Fruit fly (Drosophila melanogaster) whole organism, embryonic: ENCODE results near the gene CG11723.

Experiments used
- Atf3 ChIP-seq: fragments of 200-800 bp; sonication (Bioruptor generic); optimal IDR thresholded peaks from 3 replicates; lab custom pipeline; 2016; ENCODE audit warnings: missing biosample characterization, missing genetic modification characterization
- CG10979 ChIP-seq: fragments of 200-800 bp; sonication (Bioruptor generic); optimal IDR thresholded peaks from 2 replicates; lab custom pipeline; 2018; ENCODE audit warnings: missing biosample characterization, mild to moderate bottlenecking, missing genetic modification characterization, moderate library complexity
- CG11093 ChIP-seq: fragments of 200-800 bp; sonication (Bioruptor generic); IDR thresholded peaks from 3 replicates; pipeline ENCODE4 v1.3.6; 2022; ENCODE audit warnings: missing biosample characterization, missing genetic modification characterization
- CG12219 ChIP-seq: fragments of 200-800 bp; sonication (Bioruptor generic); optimal IDR thresholded peaks from 3 replicates; lab custom pipeline; 2018; ENCODE audit warnings: missing biosample characterization, mild to moderate bottlenecking, missing genetic modification characterization
- CG14710 ChIP-seq: fragments of 200-800 bp; sonication (Bioruptor generic); optimal IDR thresholded peaks from 3 replicates; lab custom pipeline; 2019; ENCODE audit warnings: missing biosample characterization, mild to moderate bottlenecking, missing genetic modification characterization, moderate library complexity
- CG15269 ChIP-seq: fragments of 200-800 bp; sonication (Bioruptor generic); optimal IDR thresholded peaks from 2 replicates; lab custom pipeline; 2018; ENCODE audit warnings: missing biosample characterization, mild to moderate bottlenecking, missing genetic modification characterization, moderate library complexity
- CG15696 ChIP-seq: fragments of 200-800 bp; sonication (Bioruptor generic); optimal IDR thresholded peaks from 2 replicates; lab custom pipeline; 2019; ENCODE audit warnings: missing biosample characterization, mild to moderate bottlenecking, missing genetic modification characterization, moderate library complexity
- CG17328 ChIP-seq: fragments of 200-800 bp; sonication (Bioruptor generic); IDR thresholded peaks from 2 replicates; pipeline ENCODE4 v1.3.6; 2022; ENCODE audit warnings: missing biosample characterization, missing genetic modification characterization
- CG17361 ChIP-seq: fragments of 200-800 bp; sonication (Bioruptor generic); IDR thresholded peaks from 3 replicates; pipeline ENCODE4 v1.3.6; 2022; ENCODE audit warnings: missing biosample characterization, missing genetic modification characterization
- CG17802 ChIP-seq: fragments of 200-800 bp; sonication (Bioruptor generic); optimal IDR thresholded peaks from 2 replicates; lab custom pipeline; 2018; ENCODE audit warnings: missing biosample characterization, mild to moderate bottlenecking, missing genetic modification characterization, moderate library complexity
- CG18011 ChIP-seq: fragments of 200-800 bp; sonication (Bioruptor generic); optimal IDR thresholded peaks from 2 replicates; lab custom pipeline; 2017; ENCODE audit warnings: missing biosample characterization, missing genetic modification characterization, mild to moderate bottlenecking, moderate library complexity, missing genotype
- CG18599 ChIP-seq: fragments of 200-800 bp; sonication (Bioruptor generic); optimal IDR thresholded peaks from 3 replicates; lab custom pipeline; 2017; ENCODE audit warnings: missing biosample characterization, missing genetic modification characterization, mild to moderate bottlenecking, moderate library complexity, missing genetic modification reagents
- CG2120 ChIP-seq: fragments of 200-800 bp; sonication (Bioruptor generic); optimal IDR thresholded peaks from 3 replicates; lab custom pipeline; 2016; ENCODE audit warnings: missing biosample characterization, missing genetic modification characterization
- CG2712 ChIP-seq: fragments of 200-800 bp; optimal IDR thresholded peaks from 3 replicates; lab custom pipeline; 2019; ENCODE audit warnings: missing biosample characterization, mild to moderate bottlenecking, missing genetic modification characterization, moderate library complexity
- CG32772 ChIP-seq: fragments of 200-800 bp; sonication (Bioruptor generic); IDR thresholded peaks from 2 replicates; pipeline ENCODE4 v1.3.6; 2022; ENCODE audit warnings: missing biosample characterization, missing genetic modification characterization
- CG3726 ChIP-seq: fragments of 200-800 bp; sonication (Bioruptor generic); IDR thresholded peaks from 3 replicates; pipeline ENCODE4, ENCODE4 v1.3.6; 2022; ENCODE audit warnings: missing biosample characterization, missing genetic modification characterization
- CG7357 ChIP-seq: fragments of 200-800 bp; sonication (Bioruptor generic); IDR thresholded peaks from 3 replicates; pipeline ENCODE4 v1.3.6; 2022; ENCODE audit warnings: missing biosample characterization, missing genetic modification characterization
- CG8281 ChIP-seq: fragments of 200-800 bp; sonication (Bioruptor generic); optimal IDR thresholded peaks from 2 replicates; lab custom pipeline; 2018; ENCODE audit warnings: missing biosample characterization, mild to moderate bottlenecking, missing genetic modification characterization, moderate library complexity
- D ChIP-seq, 2 experiments: fragments of 200-800 bp in 1 of 2; fragments of >200 bp in 1 of 2; sonication (Bioruptor generic) in 1 of 2; optimal IDR thresholded peaks; 2 replicates in 1 of 2; 3 replicates in 1 of 2; lab custom pipeline; 2017; ENCODE audit warnings: mild to moderate bottlenecking in 1 of 2, missing biosample characterization in 1 of 2, missing genetic modification characterization in 1 of 2, missing genetic modification reagents in 1 of 2
- Dp ChIP-seq: fragments of 200-800 bp; sonication (Bioruptor generic); optimal IDR thresholded peaks from 2 replicates; lab custom pipeline; 2018; ENCODE audit warnings: missing biosample characterization, mild to moderate bottlenecking, missing genetic modification characterization, moderate library complexity
- E2f2 ChIP-seq: fragments of 200-800 bp; sonication (Bioruptor generic); IDR thresholded peaks from 2 replicates; pipeline ENCODE4 v1.3.6; 2022; ENCODE audit warnings: missing biosample characterization, missing genetic modification characterization
- Eip74EF ChIP-seq, 2 experiments: fragments of 200-800 bp in 1 of 2; fragments of >200 bp in 1 of 2; sonication (Bioruptor generic) in 1 of 2; optimal IDR thresholded peaks; 2 replicates each; lab custom pipeline; 2017 to 2019; ENCODE audit warnings: missing biosample characterization in 2 of 2, missing genetic modification characterization in 2 of 2, mild to moderate bottlenecking in 1 of 2, moderate library complexity in 1 of 2
- Ets97D ChIP-seq: fragments of 200-800 bp; sonication (Bioruptor generic); optimal IDR thresholded peaks from 3 replicates; lab custom pipeline; 2016; ENCODE audit warnings: missing biosample characterization, missing genetic modification characterization
- Lpt ChIP-seq: fragments of >200 bp; optimal IDR thresholded peaks from 2 replicates; lab custom pipeline; 2018; ENCODE audit warnings: missing biosample characterization, missing genetic modification characterization
- Mad ChIP-seq: fragments of 200-800 bp; sonication (Bioruptor generic); optimal IDR thresholded peaks from 2 replicates; lab custom pipeline; 2016; ENCODE audit warnings: missing biosample characterization, missing genetic modification characterization
- Rx ChIP-seq: fragments of 200-800 bp; sonication (Bioruptor generic); IDR thresholded peaks from 2 replicates; pipeline ENCODE4 v1.3.6; 2022; ENCODE audit warnings: missing biosample characterization, missing genetic modification characterization
- Sin3A ChIP-seq: fragments of >200 bp; optimal IDR thresholded peaks from 2 replicates; lab custom pipeline; 2018
- ap ChIP-seq: fragments of 200-800 bp; sonication (Bioruptor generic); IDR thresholded peaks from 2 replicates; pipeline ENCODE4 v1.3.6; 2022; ENCODE audit warnings: missing biosample characterization, missing genetic modification characterization
- bsh ChIP-seq, 2 experiments: fragments of 200-800 bp; sonication (Bioruptor generic); optimal IDR thresholded peaks; 2 replicates each; lab custom pipeline; 2017 to 2018; ENCODE audit warnings: mild to moderate bottlenecking in 2 of 2, missing biosample characterization in 2 of 2, missing genetic modification characterization in 2 of 2, moderate library complexity in 1 of 2
- ewg ChIP-seq: fragments of 200-800 bp; sonication (Bioruptor generic); optimal IDR thresholded peaks from 3 replicates; lab custom pipeline; 2017; ENCODE audit warnings: mild to moderate bottlenecking, missing biosample characterization, missing genetic modification reagents, missing genetic modification characterization
- ken ChIP-seq: fragments of 200-800 bp; sonication (Bioruptor generic); IDR thresholded peaks from 3 replicates; pipeline ENCODE4 v1.3.6; 2022; ENCODE audit warnings: missing biosample characterization, missing genetic modification characterization
- lab ChIP-seq: fragments of 200-800 bp; sonication (Bioruptor generic); optimal IDR thresholded peaks from 3 replicates; lab custom pipeline; 2017; ENCODE audit warnings: missing biosample characterization, missing genetic modification characterization, mild to moderate bottlenecking, moderate library complexity, missing genetic modification reagents
- prd ChIP-seq, 3 experiments: fragments of >200 bp in 2 of 3; fragments of 200-800 bp in 1 of 3; sonication (Bioruptor generic) in 1 of 3; optimal IDR thresholded peaks in 2 of 3; IDR thresholded peaks in 1 of 3; 2 replicates in 2 of 3; 3 replicates in 1 of 3; pipeline versions ENCODE4 v1.3.6 to Lab custom; 2017 to 2022; ENCODE audit warnings: missing biosample characterization in 1 of 3, missing genetic modification characterization in 1 of 3
- slou ChIP-seq: fragments of 200-800 bp; sonication (Bioruptor generic); optimal IDR thresholded peaks from 3 replicates; lab custom pipeline; 2016; ENCODE audit warnings: missing biosample characterization, missing genetic modification characterization
- sna ChIP-seq: fragments of 200-800 bp; sonication (Bioruptor generic); IDR thresholded peaks from 2 replicates; pipeline ENCODE4 v1.3.6; 2022; ENCODE audit warnings: missing biosample characterization, missing genetic modification characterization; ENCODE audit not compliant: partially characterized antibody
- stwl ChIP-seq: fragments of 200-800 bp; sonication (Bioruptor generic); optimal IDR thresholded peaks from 3 replicates; lab custom pipeline; 2018; ENCODE audit warnings: missing biosample characterization, mild to moderate bottlenecking, missing genetic modification characterization, moderate library complexity
- tgo ChIP-seq: fragments of 200-800 bp; sonication (Bioruptor generic); IDR thresholded peaks from 3 replicates; pipeline ENCODE4 v1.3.6; 2022; ENCODE audit warnings: missing biosample characterization, missing genetic modification characterization
- tna ChIP-seq: fragments of 200-800 bp; sonication (Bioruptor generic); IDR thresholded peaks from 2 replicates; pipeline ENCODE4 v1.3.6; 2022; ENCODE audit warnings: missing biosample characterization, missing genetic modification characterization; ENCODE audit not compliant: partially characterized antibody
- unc-4 ChIP-seq: fragments of 200-800 bp; sonication (Bioruptor generic); IDR thresholded peaks from 2 replicates; pipeline ENCODE4 v1.3.6; 2022; ENCODE audit warnings: missing biosample characterization, missing genetic modification characterization; ENCODE audit not compliant: partially characterized antibody

The CG11723 gene

dm6 chr2L:2177969-2178809 lies 31.1 kb upstream of the CG11723 start, which contains the start of gene aop (continued):
- TF ChIP-seq Rx (GFP tag; lab: Robert Waterston, UW) (no peak), CG10979 (peak; percentile 4), ewg (GFP tag; lab: Kevin White, UChicago) (peak; percentile 93), Ets97D (GFP tag; lab: Kevin White, UChicago) (no peak), Dp (GFP tag; lab: Kevin White, UChicago) (no peak), CG3726 (GFP tag; lab: Robert Waterston, UW) (no peak), CG2120 (GFP tag; lab: Kevin White, UChicago) (no peak), CG17361 (GFP tag; lab: Robert Waterston, UW) (no peak), E2f2 (GFP tag; lab: Robert Waterston, UW) (no peak), CG12219 (GFP tag; lab: Kevin White, UChicago) (no peak), CG15696 (tag; lab: Kevin White, UChicago) (peak; percentile 18), sna (GFP tag; lab: Robert Waterston, UW) (no peak), Mad (GFP tag; lab: Kevin White, UChicago) (no peak), Atf3 (GFP tag; lab: Kevin White, UChicago) (no peak), CG15269 (tag; lab: Kevin White, UChicago) (peak; percentile 23), CG17328 (GFP tag; lab: Robert Waterston, UW) (peak; percentile 56), tna (GFP tag; lab: Robert Waterston, UW) (peak; percentile 30; the same call in 1 of the 2 replicates), CG17802 (tag; lab: Kevin White, UChicago) (no peak), CG18599 (GFP tag; lab: Kevin White, UChicago) (no peak), tgo (GFP tag; lab: Robert Waterston, UW) (0 out of 3 replicates have a peak, but pooled peaks have one; percentile 10), D (optimal IDR thresholded peaks at IDR 0.05; lab: Kevin White, UChicago) (no peak), D (GFP tag; optimal IDR thresholded peaks at IDR 0.05; lab: Kevin White, UChicago) (peak; percentile 3), ken (GFP tag; lab: Robert Waterston, UW) (no peak), CG18011 (no peak), ap (no peak), CG11093 (GFP tag; lab: Robert Waterston, UW) (no peak), CG14710 (peak; percentile 15), CG8281 (no peak), bsh (GFP tag; optimal IDR thresholded peaks at IDR 0.05; lab: Kevin White, UChicago) (no peak), prd (optimal IDR thresholded peaks at IDR 0.05; lab: Kevin White, UChicago) (no peak), prd (GFP tag; IDR thresholded peaks at IDR 0.05; lab: Robert Waterston, UW) (no peak), Sin3A (no peak), CG7357 (GFP tag; lab: Robert Waterston, UW) (no peak), stwl (tag; lab: Kevin White, UChicago) (no peak), unc-4 (GFP tag; lab: Robert Waterston, UW) (0 out of 2 replicates have a peak, but pooled peaks have one; percentile 27), lab (GFP tag; lab: Kevin White, UChicago) (peak; percentile 52), slou (GFP tag; lab: Kevin White, UChicago) (no peak), Lpt (GFP tag; lab: Kevin White, UChicago) (no peak), CG32772 (no peak), CG2712 (tag; lab: Kevin White, UChicago) (peak; percentile 47), Eip74EF (GFP tag; optimal IDR thresholded peaks at IDR 0.05; lab: Kevin White, UChicago) (peak in 1 of 2 experiments; percentile 49)
